Worm (Caenorhabditis elegans) whole organism, late embryonic: ENCODE measurements around the gene C27B7.2.

Experiments
- C08G9.2 ChIP-seq: sonication (generic microtip); optimal IDR thresholded peaks from 2 replicates; lab custom pipeline; 2016; ENCODE audit warnings: mild to moderate bottlenecking, missing genetic modification characterization, moderate library complexity, missing compliant biosample characterization
- C38D4.7 ChIP-seq: fragments of 200-800 bp; sonication (Bioruptor generic); optimal IDR thresholded peaks from 2 replicates; lab custom pipeline; 2018; ENCODE audit warnings: mild to moderate bottlenecking, missing genetic modification characterization, moderate library complexity, missing compliant biosample characterization
- Y22D7AL.16 ChIP-seq: sonication (generic microtip); optimal IDR thresholded peaks from 2 replicates; lab custom pipeline; 2016; ENCODE audit warnings: missing genetic modification characterization, missing compliant biosample characterization
- ahr-1 ChIP-seq: sonication (generic microtip); optimal IDR thresholded peaks from 2 replicates; lab custom pipeline; 2016; ENCODE audit warnings: missing genetic modification characterization, missing compliant biosample characterization
- ama-1 ChIP-seq: fragments of 150-350 bp; optimal IDR thresholded peaks from 2 replicates; lab custom pipeline; 2014
- ceh-18 ChIP-seq: sonication (generic microtip); optimal IDR thresholded peaks from 2 replicates; lab custom pipeline; 2016; ENCODE audit warnings: missing genetic modification characterization, missing compliant biosample characterization
- ceh-19 ChIP-seq: fragments of 200-800 bp; sonication (Bioruptor generic); optimal IDR thresholded peaks from 2 replicates; lab custom pipeline; 2018; ENCODE audit warnings: mild to moderate bottlenecking, missing genetic modification characterization, missing compliant biosample characterization
- ceh-31 ChIP-seq: sonication (generic microtip); optimal IDR thresholded peaks from 2 replicates; lab custom pipeline; 2016; ENCODE audit warnings: missing genetic modification characterization, missing compliant biosample characterization
- ceh-34 ChIP-seq: sonication (generic microtip); optimal IDR thresholded peaks from 2 replicates; lab custom pipeline; 2016; ENCODE audit warnings: mild to moderate bottlenecking, missing genetic modification characterization, missing compliant biosample characterization
- ceh-45 ChIP-seq: fragments of 200-800 bp; sonication (Bioruptor generic); IDR thresholded peaks from 2 replicates; pipeline ENCODE4 v1.3.6; 2022; ENCODE audit warnings: missing genetic modification reagents, missing genetic modification characterization, missing compliant biosample characterization
- ceh-48 ChIP-seq: sonication (generic microtip); optimal IDR thresholded peaks from 2 replicates; lab custom pipeline; 2016; ENCODE audit warnings: missing genetic modification characterization, inconsistent platforms, missing compliant biosample characterization
- che-1 ChIP-seq: sonication (generic microtip); optimal IDR thresholded peaks from 2 replicates; lab custom pipeline; 2016; ENCODE audit warnings: mild to moderate bottlenecking, missing genetic modification characterization, missing compliant biosample characterization
- dmd-4 ChIP-seq: sonication (generic microtip); optimal IDR thresholded peaks from 2 replicates; lab custom pipeline; 2016; ENCODE audit warnings: borderline replicate concordance, missing genetic modification characterization, missing compliant biosample characterization
- dve-1 ChIP-seq: sonication (generic microtip); optimal IDR thresholded peaks from 2 replicates; lab custom pipeline; 2017; ENCODE audit warnings: antibody characterized with exemption, mild to moderate bottlenecking, missing genetic modification characterization, missing compliant biosample characterization
- elt-2 ChIP-seq: sonication (generic microtip); optimal IDR thresholded peaks from 2 replicates; lab custom pipeline; 2016; ENCODE audit warnings: missing genetic modification reagents, missing genetic modification characterization, missing compliant biosample characterization
- eyg-1 ChIP-seq: sonication (generic microtip); optimal IDR thresholded peaks from 2 replicates; lab custom pipeline; 2016; ENCODE audit warnings: missing genotype, missing genetic modification characterization, missing compliant biosample characterization
- fax-1 ChIP-seq: sonication (generic microtip); optimal IDR thresholded peaks from 2 replicates; lab custom pipeline; 2016; ENCODE audit warnings: missing genotype, missing genetic modification characterization, missing compliant biosample characterization
- fkh-10 ChIP-seq: fragments of 150-350 bp; optimal IDR thresholded peaks from 2 replicates; lab custom pipeline; 2014; ENCODE audit warnings: missing biosample characterization, missing genetic modification reagents, missing genetic modification characterization
- fkh-6 ChIP-seq: sonication (generic microtip); optimal IDR thresholded peaks from 2 replicates; lab custom pipeline; 2016; ENCODE audit warnings: missing genetic modification characterization, missing compliant biosample characterization
- hlh-13 ChIP-seq: fragments of 200-800 bp; sonication (Bioruptor generic); optimal IDR thresholded peaks from 2 replicates; lab custom pipeline; 2018; ENCODE audit warnings: mild to moderate bottlenecking, missing genetic modification characterization, missing compliant biosample characterization
- hlh-8 ChIP-seq: sonication (generic microtip); optimal IDR thresholded peaks from 2 replicates; lab custom pipeline; 2016; ENCODE audit warnings: missing genotype, missing genetic modification characterization, missing compliant biosample characterization
- lim-6 ChIP-seq: sonication (generic microtip); optimal IDR thresholded peaks from 2 replicates; lab custom pipeline; 2016; ENCODE audit warnings: missing genetic modification characterization, missing compliant biosample characterization
- madf-2 ChIP-seq: sonication (generic microtip); optimal IDR thresholded peaks from 2 replicates; lab custom pipeline; 2017; ENCODE audit warnings: missing genetic modification characterization, missing compliant biosample characterization
- nfya-1 ChIP-seq: sonication (generic microtip); optimal IDR thresholded peaks from 2 replicates; lab custom pipeline; 2017; ENCODE audit warnings: missing genetic modification characterization, mild to moderate bottlenecking, missing compliant biosample characterization, antibody characterized with exemption, moderate library complexity
- nhr-11 ChIP-seq: fragments of 150-350 bp; optimal IDR thresholded peaks from 2 replicates; lab custom pipeline; 2014; ENCODE audit warnings: missing biosample characterization, missing genetic modification characterization
- nhr-232 ChIP-seq: sonication (generic microtip); optimal IDR thresholded peaks from 2 replicates; lab custom pipeline; 2016; ENCODE audit warnings: missing genetic modification characterization, missing compliant biosample characterization
- npax-4 ChIP-seq: sonication (generic microtip); optimal IDR thresholded peaks from 2 replicates; lab custom pipeline; 2016; ENCODE audit warnings: missing genetic modification characterization, missing compliant biosample characterization
- pag-3 ChIP-seq: sonication (generic microtip); optimal IDR thresholded peaks from 2 replicates; lab custom pipeline; 2016; ENCODE audit warnings: missing compliant biosample characterization, missing genetic modification characterization, borderline replicate concordance
- pax-1 ChIP-seq: fragments of 150-350 bp; optimal IDR thresholded peaks from 2 replicates; lab custom pipeline; 2014; ENCODE audit warnings: missing biosample characterization, missing genetic modification characterization
- pros-1 ChIP-seq: fragments of 150-350 bp; optimal IDR thresholded peaks from 2 replicates; lab custom pipeline; 2014; ENCODE audit warnings: missing biosample characterization, missing genetic modification reagents, missing genetic modification characterization
- rnt-1 ChIP-seq: sonication (generic microtip); optimal IDR thresholded peaks from 2 replicates; lab custom pipeline; 2016; ENCODE audit warnings: missing genetic modification characterization, missing compliant biosample characterization
- sox-2 ChIP-seq: fragments of 200-800 bp; sonication (Bioruptor generic); IDR thresholded peaks from 2 replicates; pipeline ENCODE4 v1.3.6; 2022; ENCODE audit warnings: missing genetic modification reagents, missing genetic modification characterization, missing compliant biosample characterization
- syd-9 ChIP-seq: sonication (generic microtip); optimal IDR thresholded peaks from 2 replicates; lab custom pipeline; 2016; ENCODE audit warnings: mild to moderate bottlenecking, missing genetic modification characterization, moderate library complexity, missing compliant biosample characterization
- tbx-2 ChIP-seq: sonication (generic microtip); optimal IDR thresholded peaks from 2 replicates; lab custom pipeline; 2016; ENCODE audit warnings: missing genetic modification characterization, missing compliant biosample characterization
- ttx-3 ChIP-seq: sonication (generic microtip); optimal IDR thresholded peaks from 2 replicates; lab custom pipeline; 2016; ENCODE audit warnings: missing genetic modification reagents, missing genetic modification characterization, missing compliant biosample characterization
- unc-42 ChIP-seq: sonication (generic microtip); optimal IDR thresholded peaks from 2 replicates; lab custom pipeline; 2016; ENCODE audit warnings: missing genotype, missing genetic modification characterization, missing compliant biosample characterization
- unc-86 ChIP-seq: sonication (generic microtip); optimal IDR thresholded peaks from 2 replicates; lab custom pipeline; 2016; ENCODE audit warnings: missing genetic modification characterization, missing compliant biosample characterization
- ztf-16 ChIP-seq: sonication (generic microtip); optimal IDR thresholded peaks from 2 replicates; lab custom pipeline; 2017; ENCODE audit warnings: missing genetic modification characterization, missing compliant biosample characterization

Gene C27B7.2

DNA sequence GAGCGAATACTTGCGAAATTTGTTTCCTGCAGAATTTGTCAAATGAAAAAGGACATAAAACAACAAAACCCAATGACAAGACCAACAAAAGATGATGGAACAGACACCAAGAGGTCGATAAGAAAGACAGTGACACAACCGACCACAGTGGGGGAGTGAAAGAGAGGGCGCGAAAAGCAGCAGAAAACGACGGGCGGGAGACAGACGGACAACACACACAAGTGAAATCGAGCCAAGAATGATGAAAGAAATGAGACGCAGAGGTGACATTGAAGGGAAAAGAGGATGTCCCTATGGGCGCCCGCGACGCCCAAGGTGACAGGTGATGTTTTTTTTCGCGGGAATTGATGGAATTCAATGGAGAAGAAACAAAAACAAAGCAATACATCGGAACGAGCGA is 26.6 kb upstream of the C27B7.2 start (continued):
- TF ChIP-seq unc-86 (tag; lab: Kevin White, UChicago): no peak
- TF ChIP-seq tbx-2 (tag; lab: Kevin White, UChicago): no peak
- no peak for TF ChIP-seq ceh-48
- peak; percentile 5 for TF ChIP-seq nfya-1 (tag; lab: Kevin White, UChicago)
- no peak for TF ChIP-seq sox-2 (GFP tag; lab: Robert Waterston, UW)
- TF ChIP-seq ama-1: no peak
- TF ChIP-seq hlh-13 (GFP tag; lab: Kevin White, UChicago): no peak
- no peak for TF ChIP-seq dmd-4 (tag; lab: Kevin White, UChicago)
- no peak for TF ChIP-seq ztf-16
- TF ChIP-seq rnt-1 (tag; lab: Kevin White, UChicago): peak; percentile 24

DNA sequence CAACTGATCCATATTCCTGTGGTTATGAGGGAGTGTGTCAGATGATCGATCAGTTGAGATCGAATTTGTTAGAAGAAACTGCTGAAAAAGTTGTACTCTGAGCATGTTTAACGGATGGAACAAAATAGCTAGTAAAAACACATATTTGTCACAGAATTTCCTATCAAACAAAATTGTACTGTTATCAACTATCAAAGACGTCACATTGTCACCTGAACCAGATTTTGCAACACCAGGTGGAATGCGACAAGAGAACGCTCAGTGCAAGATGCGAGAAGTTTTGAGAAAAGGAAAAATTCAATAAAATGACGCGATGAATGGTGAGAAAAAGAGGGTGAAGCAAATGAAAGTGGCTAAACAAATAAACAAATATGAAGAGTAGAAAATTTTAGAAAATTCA is 25.1 kb upstream of the C27B7.2 start:
- TF ChIP-seq ceh-34 (tag; lab: Kevin White, UChicago): no peak
- no peak for TF ChIP-seq ceh-48
- no peak for TF ChIP-seq nhr-11 (tag; lab: Kevin White, UChicago)
- no peak for TF ChIP-seq eyg-1 (tag; lab: Kevin White, UChicago)
- TF ChIP-seq sox-2 (GFP tag; lab: Robert Waterston, UW): no peak
- TF ChIP-seq ceh-19 (GFP tag; lab: Kevin White, UChicago): no peak
- no peak for TF ChIP-seq ztf-16
- TF ChIP-seq ceh-45: no peak
- no peak for TF ChIP-seq nfya-1 (tag; lab: Kevin White, UChicago)
- TF ChIP-seq unc-86 (tag; lab: Kevin White, UChicago): no peak
- TF ChIP-seq syd-9 (tag; lab: Kevin White, UChicago): no peak
- TF ChIP-seq npax-4: no peak
- TF ChIP-seq, all 69 proteins: peak for 0

DNA sequence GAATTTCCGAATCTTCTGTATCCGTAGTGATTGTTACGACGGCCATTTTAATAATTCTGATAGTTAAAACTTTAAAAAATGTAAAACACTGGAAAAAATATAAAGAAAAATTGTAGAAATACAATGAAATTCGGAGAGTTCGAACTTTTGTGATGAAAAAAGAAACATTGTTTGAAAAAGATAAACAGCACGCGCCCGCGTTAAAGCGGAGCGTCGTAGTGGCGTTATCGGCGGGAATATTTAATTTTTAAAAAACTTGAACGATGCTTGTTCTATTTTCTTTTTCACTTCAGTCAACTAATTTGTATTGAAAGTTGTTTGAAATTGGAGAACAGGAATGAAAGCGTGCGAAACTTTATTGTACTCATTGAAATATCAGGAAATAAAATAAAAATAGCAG is 23.0 kb upstream of the C27B7.2 start, which contains the start of gene npp-23:
Gene npp-23, minus strand, starts transcription at position 56 of the 400 bp plus-strand sequence.
- TF ChIP-seq elt-2 (tag; lab: Kevin White, UChicago) (peak; percentile 7), nfya-1 (tag; lab: Kevin White, UChicago) (peak; percentile 13), ceh-31 (no peak), pros-1 (tag; lab: Kevin White, UChicago) (no peak), sox-2 (GFP tag; lab: Robert Waterston, UW) (no peak), C38D4.7 (GFP tag; lab: Kevin White, UChicago) (no peak)

DNA sequence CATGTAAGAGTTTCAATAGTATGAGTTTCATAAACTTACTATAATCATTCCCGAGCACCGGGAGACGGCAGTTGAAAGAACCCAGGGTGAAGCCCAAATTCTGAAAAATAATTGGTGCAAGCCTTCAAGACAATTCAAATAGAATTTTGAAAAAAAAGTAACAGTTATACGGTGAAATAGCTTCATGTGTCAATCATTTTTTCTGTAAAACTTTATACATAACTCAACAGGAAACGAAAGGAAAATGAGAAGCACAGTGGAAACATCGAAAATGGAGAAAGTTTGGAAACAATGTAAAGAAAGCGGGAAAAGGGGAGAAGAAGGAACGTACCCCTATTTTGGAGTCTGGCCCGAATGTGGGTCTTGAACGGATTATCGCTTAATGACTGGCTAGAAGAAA is 19.7 kb upstream of the C27B7.2 start, which contains the start of gene C09G9.3:
Gene C09G9.3, minus strand, starts transcription at position 101 of the 400 bp plus-strand sequence.
- TF ChIP-seq pag-3 (no peak), ztf-16 (no peak), hlh-13 (GFP tag; lab: Kevin White, UChicago) (no peak), ceh-48 (no peak), fkh-6 (tag; lab: Kevin White, UChicago) (no peak), dmd-4 (tag; lab: Kevin White, UChicago) (no peak), dve-1 (no peak), unc-42 (no peak), lim-6 (tag; lab: Kevin White, UChicago) (no peak), Y22D7AL.16 (tag; lab: Kevin White, UChicago) (no peak), fkh-10 (no peak), ahr-1 (tag; lab: Kevin White, UChicago) (no peak), hlh-8 (tag; lab: Kevin White, UChicago) (no peak), che-1 (no peak), nhr-11 (tag; lab: Kevin White, UChicago) (no peak), nhr-232 (tag; lab: Kevin White, UChicago) (no peak), C08G9.2 (tag; lab: Kevin White, UChicago) (no peak)

DNA sequence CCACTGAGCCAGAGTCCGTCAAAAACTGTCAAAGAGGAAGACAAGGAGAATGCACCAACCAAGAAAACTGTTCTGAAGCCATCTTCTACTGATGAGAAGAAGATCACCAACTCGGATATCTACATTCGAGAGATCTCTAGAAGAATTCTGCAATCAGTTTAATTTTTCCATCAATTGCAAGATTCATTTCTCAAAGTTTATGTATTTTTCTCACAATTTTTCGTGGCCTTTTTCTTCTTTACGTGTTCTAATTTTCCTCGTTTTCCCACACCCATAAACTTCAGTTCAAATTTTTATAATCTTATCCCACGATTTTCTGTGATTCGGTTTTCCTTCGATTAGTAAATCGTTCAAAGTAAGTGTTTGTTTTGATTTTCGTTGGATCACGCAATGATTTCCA is 18.8 kb upstream of the C27B7.2 start, which contains the start of gene hdl-2:
Gene hdl-2, plus strand, starts transcription at position 301 of the 400 bp plus-strand sequence.
- no peak for TF ChIP-seq pax-1 (tag; lab: Kevin White, UChicago)
- TF ChIP-seq hlh-8 (tag; lab: Kevin White, UChicago): no peak
- no peak for TF ChIP-seq ceh-19 (GFP tag; lab: Kevin White, UChicago)
- TF ChIP-seq fax-1 (tag; lab: Kevin White, UChicago): no peak
- TF ChIP-seq ceh-31: no peak
- TF ChIP-seq ttx-3 (tag; lab: Kevin White, UChicago): no peak
- no peak for TF ChIP-seq C08G9.2 (tag; lab: Kevin White, UChicago)
- no peak for TF ChIP-seq elt-2 (tag; lab: Kevin White, UChicago)
- TF ChIP-seq lim-6 (tag; lab: Kevin White, UChicago): no peak
- no peak for TF ChIP-seq pros-1 (tag; lab: Kevin White, UChicago)
- TF ChIP-seq dve-1: no peak
- TF ChIP-seq madf-2: no peak
- TF ChIP-seq ceh-18: no peak
- TF ChIP-seq nfya-1 (tag; lab: Kevin White, UChicago): no peak
- no peak for TF ChIP-seq ahr-1 (tag; lab: Kevin White, UChicago)
